Fruit fly (Drosophila melanogaster) S2 (cell line): ENCODE data around the gene eIF5.

Experiments
- CG8478 ChIP-seq: fragments of >200 bp; optimal IDR thresholded peaks from 2 replicates; lab custom pipeline; 2018
- CTCF ChIP-seq, 2 experiments: fragments of >200 bp; optimal IDR thresholded peaks; 2 replicates each; lab custom pipeline; 2018

DNA sequence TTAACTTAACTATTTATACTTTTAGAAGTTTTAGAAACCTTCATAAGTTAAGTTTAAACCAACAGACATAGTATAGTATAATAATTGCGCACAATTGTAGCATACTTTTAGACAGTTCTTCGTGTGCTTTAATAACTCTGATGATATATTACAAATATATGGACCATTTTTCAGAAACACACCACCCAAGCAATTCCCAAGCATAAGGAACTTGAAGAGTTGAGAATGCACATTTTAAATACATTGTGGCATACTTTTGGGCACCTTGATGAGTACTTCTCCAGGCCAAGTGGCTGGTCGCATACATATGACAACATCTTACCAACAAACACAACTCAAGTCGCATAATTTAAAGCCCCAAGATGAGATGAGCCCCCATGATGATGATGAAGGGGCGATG, 22.2 kb downstream of the eIF5 start:
- TF ChIP-seq CG8478 (lab: Kevin White, UChicago) (no peak), CTCF (optimal IDR thresholded peaks at IDR 0.05; lab: Kevin White, UChicago) (no peak)
